Fruit fly (Drosophila melanogaster): ENCODE data around the gene vls.

DNA sequence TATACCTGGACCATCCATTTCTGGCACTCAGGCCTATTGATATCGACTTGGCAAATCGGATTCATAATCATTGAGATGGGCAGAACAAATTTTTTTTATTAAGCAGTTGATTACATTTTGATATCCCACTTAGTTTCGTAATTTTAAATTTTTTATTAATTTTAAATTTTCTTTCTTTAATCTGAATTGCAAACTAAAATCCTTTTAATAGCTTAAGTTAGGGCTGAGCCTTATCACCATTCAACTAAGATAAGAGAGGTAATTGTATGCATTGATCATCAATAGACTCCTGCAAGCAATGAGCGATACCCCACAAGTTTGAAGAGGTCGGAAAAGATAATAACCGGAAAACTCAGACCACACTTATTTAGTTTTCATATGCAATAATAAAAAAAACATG is 38.6 kb upstream of the vls start, which contains the start of gene CG13970:
- TF ChIP-seq CG8478 (optimal IDR thresholded peaks at IDR 0.05) (no peak), CTCF (optimal IDR thresholded peaks at IDR 0.05) (no peak)

Measured in S2 (cell line).